Worm (Caenorhabditis elegans) whole organism, L3 larva: ENCODE data around the gene gpx-7.

Experiments
- R02D3.7 ChIP-seq: fragments of 150-350 bp; optimal IDR thresholded peaks from 2 replicates; lab custom pipeline; 2014; ENCODE audit warnings: missing biosample characterization, missing genetic modification characterization
- ZK546.5 ChIP-seq: sonication (generic microtip); optimal IDR thresholded peaks from 2 replicates; lab custom pipeline; 2017; ENCODE audit warnings: missing biosample characterization, missing genetic modification characterization
- aly-2 ChIP-seq: fragments of 150-350 bp; optimal IDR thresholded peaks from 2 replicates; lab custom pipeline; 2014; ENCODE audit warnings: missing biosample characterization, missing genetic modification characterization
- ama-1 ChIP-seq: fragments of 150-350 bp; optimal IDR thresholded peaks from 2 replicates; lab custom pipeline; 2018
- ceh-16 ChIP-seq: sonication (generic microtip); optimal IDR thresholded peaks from 2 replicates; lab custom pipeline; 2017; ENCODE audit warnings: missing biosample characterization, missing genetic modification characterization
- ceh-28 ChIP-seq: fragments of 150-350 bp; optimal IDR thresholded peaks from 2 replicates; lab custom pipeline; 2014; ENCODE audit warnings: missing biosample characterization, missing genetic modification reagents, missing genetic modification characterization
- ceh-82 ChIP-seq: fragments of 150-350 bp; optimal IDR thresholded peaks from 2 replicates; lab custom pipeline; 2014; ENCODE audit warnings: missing biosample characterization, missing genetic modification characterization
- ceh-9 ChIP-seq: sonication (generic microtip); optimal IDR thresholded peaks from 2 replicates; lab custom pipeline; 2018; ENCODE audit warnings: missing biosample characterization, missing genetic modification characterization
- daf-12 ChIP-seq: fragments of 150-350 bp; optimal IDR thresholded peaks from 2 replicates; lab custom pipeline; 2014; ENCODE audit warnings: missing biosample characterization, missing genetic modification reagents, missing genetic modification characterization
- egl-27 ChIP-seq: sonication (generic microtip); optimal IDR thresholded peaks from 4 replicates; lab custom pipeline; 2017; ENCODE audit warnings: missing biosample characterization, missing genetic modification reagents, missing genetic modification characterization
- egl-5 ChIP-seq: fragments of 150-350 bp; optimal IDR thresholded peaks from 2 replicates; lab custom pipeline; 2017; ENCODE audit warnings: missing biosample characterization, missing genetic modification reagents, missing genetic modification characterization, inconsistent platforms
- elt-1 ChIP-seq: fragments of 150-350 bp; optimal IDR thresholded peaks from 2 replicates; lab custom pipeline; 2014; ENCODE audit warnings: missing biosample characterization, missing genetic modification characterization
- elt-2 ChIP-seq: sonication (generic microtip); optimal IDR thresholded peaks from 2 replicates; lab custom pipeline; 2016; ENCODE audit warnings: missing genetic modification reagents, mild to moderate bottlenecking, missing genetic modification characterization, missing compliant biosample characterization
- elt-3 ChIP-seq, 3 experiments: fragments of 150-350 bp in 1 of 3; sonication (generic microtip) in 2 of 3; optimal IDR thresholded peaks; 2 replicates in 2 of 3; 4 replicates in 1 of 3; lab custom pipeline; 2014 to 2017; ENCODE audit warnings: missing biosample characterization in 3 of 3, missing genetic modification characterization in 3 of 3
- eor-1 ChIP-seq, 2 experiments: fragments of 150-350 bp; optimal IDR thresholded peaks; 2 replicates each; lab custom pipeline; 2014 to 2018; ENCODE audit warnings: missing biosample characterization in 2 of 2, missing genetic modification characterization in 2 of 2
- fkh-10 ChIP-seq: sonication (generic microtip); optimal IDR thresholded peaks from 2 replicates; lab custom pipeline; 2017; ENCODE audit warnings: missing biosample characterization, missing genetic modification reagents, missing genetic modification characterization
- fkh-2 ChIP-seq: fragments of 150-350 bp; optimal IDR thresholded peaks from 2 replicates; lab custom pipeline; 2014; ENCODE audit warnings: missing biosample characterization, missing genetic modification reagents, missing genetic modification characterization
- fos-1 ChIP-seq: fragments of 150-350 bp; optimal IDR thresholded peaks from 2 replicates; lab custom pipeline; 2014; ENCODE audit warnings: missing biosample characterization, missing genetic modification characterization
- hmg-11 ChIP-seq: sonication (generic microtip); optimal IDR thresholded peaks from 2 replicates; lab custom pipeline; 2016; ENCODE audit warnings: missing genetic modification characterization, missing compliant biosample characterization
- jun-1 ChIP-seq: fragments of 150-350 bp; optimal IDR thresholded peaks from 2 replicates; lab custom pipeline; 2014; ENCODE audit warnings: missing biosample characterization, missing genetic modification reagents, missing genetic modification characterization
- lin-15B ChIP-seq: fragments of 150-350 bp; optimal IDR thresholded peaks from 2 replicates; lab custom pipeline; 2014; ENCODE audit warnings: missing biosample characterization, missing genetic modification characterization
- lin-39 ChIP-seq: fragments of 150-350 bp; optimal IDR thresholded peaks from 2 replicates; lab custom pipeline; 2018; ENCODE audit warnings: missing biosample characterization, missing genetic modification reagents, missing genetic modification characterization
- lsy-12 ChIP-seq: sonication (generic microtip); optimal IDR thresholded peaks from 2 replicates; lab custom pipeline; 2016; ENCODE audit warnings: mild to moderate bottlenecking, missing genetic modification characterization, missing compliant biosample characterization
- mdl-1 ChIP-seq: fragments of 150-350 bp; optimal IDR thresholded peaks from 2 replicates; lab custom pipeline; 2014; ENCODE audit warnings: missing biosample characterization, missing genetic modification characterization
- mml-1 ChIP-seq: fragments of 150-350 bp; sonication (generic microtip); optimal IDR thresholded peaks from 3 replicates; lab custom pipeline; 2014; ENCODE audit warnings: missing biosample characterization, missing genetic modification characterization
- nfya-1 ChIP-seq: sonication (generic microtip); optimal IDR thresholded peaks from 2 replicates; lab custom pipeline; 2017; ENCODE audit warnings: missing genetic modification characterization, mild to moderate bottlenecking, missing compliant biosample characterization, antibody characterized with exemption, moderate library complexity; ENCODE audit not compliant: insufficient read depth
- nhr-11 ChIP-seq: fragments of 150-350 bp; optimal IDR thresholded peaks from 2 replicates; lab custom pipeline; 2014; ENCODE audit warnings: missing biosample characterization, missing genetic modification characterization
- nhr-12 ChIP-seq: fragments of 150-350 bp; optimal IDR thresholded peaks from 2 replicates; lab custom pipeline; 2014; ENCODE audit warnings: missing biosample characterization, missing genetic modification characterization
- nhr-23 ChIP-seq: fragments of 150-350 bp; optimal IDR thresholded peaks from 2 replicates; lab custom pipeline; 2014; ENCODE audit warnings: missing biosample characterization, missing genetic modification reagents, missing genetic modification characterization
- nhr-237 ChIP-seq: fragments of 150-350 bp; optimal IDR thresholded peaks from 2 replicates; lab custom pipeline; 2014; ENCODE audit warnings: missing biosample characterization, missing genetic modification characterization
- nhr-25 ChIP-seq: sonication (generic microtip); optimal IDR thresholded peaks from 2 replicates; lab custom pipeline; 2017; ENCODE audit warnings: missing biosample characterization, missing genetic modification characterization
- nhr-28 ChIP-seq: fragments of 150-350 bp; optimal IDR thresholded peaks from 2 replicates; lab custom pipeline; 2014; ENCODE audit warnings: missing biosample characterization, missing genetic modification characterization
- nhr-43 ChIP-seq: sonication (generic microtip); optimal IDR thresholded peaks from 2 replicates; lab custom pipeline; 2016; ENCODE audit warnings: mild to moderate bottlenecking, missing genetic modification characterization, missing compliant biosample characterization; ENCODE audit not compliant: poor library complexity, severe bottlenecking
- nhr-67 ChIP-seq: fragments of 150-350 bp; optimal IDR thresholded peaks from 2 replicates; lab custom pipeline; 2014; ENCODE audit warnings: missing biosample characterization, missing genetic modification characterization
- nhr-76 ChIP-seq: fragments of 150-350 bp; sonication (generic microtip); optimal IDR thresholded peaks from 5 replicates; lab custom pipeline; 2014; ENCODE audit warnings: missing biosample characterization, missing genetic modification characterization
- nhr-77 ChIP-seq: fragments of 150-350 bp; optimal IDR thresholded peaks from 2 replicates; lab custom pipeline; 2014; ENCODE audit warnings: missing biosample characterization, missing genetic modification characterization
- pha-4 ChIP-seq: fragments of 150-350 bp; optimal IDR thresholded peaks from 2 replicates; lab custom pipeline; 2014; ENCODE audit warnings: missing biosample characterization, missing genetic modification reagents, missing genetic modification characterization
- pqm-1 ChIP-seq: fragments of 150-350 bp; optimal IDR thresholded peaks from 2 replicates; lab custom pipeline; 2017; ENCODE audit warnings: missing biosample characterization, missing genetic modification characterization, inconsistent platforms
- sea-2 ChIP-seq: fragments of 150-350 bp; sonication (generic microtip); optimal IDR thresholded peaks from 4 replicates; lab custom pipeline; 2014; ENCODE audit warnings: missing biosample characterization, missing genetic modification reagents, missing genetic modification characterization
- skn-1 ChIP-seq: fragments of 150-350 bp; optimal IDR thresholded peaks from 2 replicates; lab custom pipeline; 2014; ENCODE audit warnings: missing biosample characterization, missing genetic modification characterization
- snpc-4 ChIP-seq: fragments of 150-350 bp; optimal IDR thresholded peaks from 2 replicates; lab custom pipeline; 2014; ENCODE audit warnings: missing biosample characterization, missing genetic modification characterization
- tbx-2 ChIP-seq: sonication (generic microtip); optimal IDR thresholded peaks from 2 replicates; lab custom pipeline; 2016; ENCODE audit warnings: mild to moderate bottlenecking, missing genetic modification characterization, missing compliant biosample characterization
- unc-39 ChIP-seq: sonication (generic microtip); optimal IDR thresholded peaks from 4 replicates; lab custom pipeline; 2017; ENCODE audit warnings: missing biosample characterization, missing genetic modification characterization
- unc-62 ChIP-seq: fragments of 150-350 bp; sonication (generic microtip); optimal IDR thresholded peaks from 4 replicates; lab custom pipeline; 2014; ENCODE audit warnings: missing biosample characterization, missing genetic modification reagents, missing genetic modification characterization
- zag-1 ChIP-seq: fragments of 150-350 bp; optimal IDR thresholded peaks from 2 replicates; lab custom pipeline; 2014; ENCODE audit warnings: missing biosample characterization, missing genetic modification characterization
- ztf-11 ChIP-seq: fragments of 150-350 bp; optimal IDR thresholded peaks from 2 replicates; lab custom pipeline; 2014; ENCODE audit warnings: missing biosample characterization, missing genetic modification characterization
- ztf-4 ChIP-seq: fragments of 150-350 bp; optimal IDR thresholded peaks from 2 replicates; lab custom pipeline; 2014; ENCODE audit warnings: missing biosample characterization, missing genetic modification characterization

Gene gpx-7

ce11 chrX:7823108-7823704, 23.6 kb upstream of the gpx-7 start, which contains the start of gene eef-1A.2:
eef-1A.2 (plus strand) TSS chrX:7823654.
- peak; percentile 35 for TF ChIP-seq fos-1 (tag; lab: Kevin White, UChicago)
- peak; percentile 74 for TF ChIP-seq fkh-2 (tag; lab: Kevin White, UChicago)
- TF ChIP-seq nhr-25 (tag; lab: Kevin White, UChicago), result peak; percentile 93
- no peak for TF ChIP-seq daf-12 (tag; lab: Kevin White, UChicago)
- peak; percentile 29 for TF ChIP-seq ceh-82 (tag; lab: Kevin White, UChicago)
- TF ChIP-seq lsy-12 (tag; lab: Kevin White, UChicago), result peak; percentile 92
- no peak for TF ChIP-seq mml-1
- TF ChIP-seq R02D3.7 (tag; lab: Kevin White, UChicago), result peak; percentile 79
- no peak for TF ChIP-seq nhr-76 (tag; lab: Kevin White, UChicago)
- TF ChIP-seq mdl-1, result peak; percentile 95
- peak; percentile 61 for TF ChIP-seq nhr-43 (tag; lab: Kevin White, UChicago)
- peak; percentile 98 for TF ChIP-seq ceh-28
- TF ChIP-seq ceh-9, result peak; percentile 29
- TF ChIP-seq elt-2 (tag; lab: Kevin White, UChicago), result peak; percentile 86
- peak; percentile 76 for TF ChIP-seq tbx-2 (tag; lab: Kevin White, UChicago)
- peak; percentile 71 for TF ChIP-seq nhr-77 (tag; lab: Kevin White, UChicago)
- peak; percentile 12 for TF ChIP-seq ZK546.5 (tag; lab: Kevin White, UChicago)
- TF ChIP-seq snpc-4 (tag; lab: Kevin White, UChicago), result peak; percentile 78
- peak; percentile 99 for TF ChIP-seq fkh-10 (GFP tag; lab: Kevin White, UChicago)
- TF ChIP-seq nhr-67, result no peak
- TF ChIP-seq unc-62 (GFP tag; lab: Kevin White, UChicago), result peak; percentile 75
- TF ChIP-seq elt-3 (tag; optimal IDR thresholded peaks at IDR 0.05; lab: Kevin White, UChicago), result peak in 1 of 3 experiments; percentile 82
- TF ChIP-seq nfya-1 (tag; lab: Kevin White, UChicago), result peak; percentile 98
- TF ChIP-seq lin-39 (tag; lab: Kevin White, UChicago), result peak; percentile 98
- TF ChIP-seq jun-1, result peak; percentile 96
- TF ChIP-seq ztf-4 (tag; lab: Kevin White, UChicago), result peak; percentile 51
- no peak for TF ChIP-seq ztf-11 (tag; lab: Kevin White, UChicago)
- peak; percentile 89 for TF ChIP-seq skn-1 (tag; lab: Kevin White, UChicago)
- peak; percentile 43 for TF ChIP-seq zag-1 (tag; lab: Kevin White, UChicago)
- no peak for TF ChIP-seq nhr-12 (tag; lab: Kevin White, UChicago)
- peak; percentile 83 for TF ChIP-seq hmg-11 (tag; lab: Kevin White, UChicago)
- TF ChIP-seq pha-4, result peak; percentile 99
- peak; percentile 70 for TF ChIP-seq ama-1
- TF ChIP-seq pqm-1, result peak; percentile 84
- no peak for TF ChIP-seq nhr-237
- TF ChIP-seq unc-39 (tag; lab: Kevin White, UChicago), result no peak
- TF ChIP-seq elt-1 (tag; lab: Kevin White, UChicago), result peak; percentile 52
- TF ChIP-seq ceh-16 (tag; lab: Kevin White, UChicago), result peak; percentile 49
- TF ChIP-seq aly-2 (tag; lab: Kevin White, UChicago), result no peak
- no peak for TF ChIP-seq sea-2 (GFP tag; lab: Kevin White, UChicago)
- peak; percentile 93 for TF ChIP-seq lin-15B (tag; lab: Kevin White, UChicago)
- peak; percentile 81 for TF ChIP-seq nhr-11 (tag; lab: Kevin White, UChicago)
- TF ChIP-seq eor-1 (tag; optimal IDR thresholded peaks at IDR 0.05; lab: Kevin White, UChicago), result peak in 1 of 2 experiments; percentile 18
- TF ChIP-seq egl-5 (tag; lab: Kevin White, UChicago), result peak; percentile 96
- peak; percentile 91 for TF ChIP-seq nhr-23 (tag; lab: Kevin White, UChicago)
- peak; percentile 77 for TF ChIP-seq egl-27
- TF ChIP-seq nhr-28 (tag; lab: Kevin White, UChicago), result no peak
